Worm (Caenorhabditis elegans): ENCODE measurements around the gene K08F8.15.

DNA sequence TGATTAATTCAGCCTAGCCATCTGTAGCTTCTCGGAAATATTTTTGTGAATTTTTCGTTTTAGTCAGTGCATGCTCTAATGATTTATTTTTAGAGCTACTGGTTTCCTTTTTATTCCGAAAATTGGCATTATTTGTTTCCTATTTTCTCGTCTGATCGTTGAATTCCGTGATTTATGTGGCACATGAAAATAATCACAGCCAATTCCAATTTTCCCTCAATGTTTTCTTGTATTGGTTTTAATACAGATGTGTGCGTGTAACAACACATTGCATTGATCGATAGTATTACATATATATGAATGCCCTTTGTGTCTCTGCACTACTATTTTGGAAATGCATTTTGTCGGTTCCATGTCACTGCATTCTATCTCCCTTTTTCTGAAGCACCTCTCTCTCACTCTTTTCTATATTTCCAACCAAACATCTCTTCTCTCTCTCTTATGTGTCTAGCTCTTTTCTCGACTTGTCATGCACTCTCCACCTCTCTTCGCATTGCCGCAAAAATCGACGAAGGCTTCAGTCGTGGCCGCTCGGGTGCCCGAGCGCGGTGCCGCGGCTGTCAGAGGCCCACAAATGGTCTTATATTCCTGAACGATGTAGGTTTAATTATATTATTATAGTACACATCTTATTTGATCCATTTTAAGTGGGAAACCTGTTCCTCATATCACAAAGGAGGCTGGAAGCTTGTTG is 17.8 kb downstream of the K08F8.15 start:
- TF ChIP-seq hlh-4 (tag; optimal IDR thresholded peaks at IDR 0.05) (no peak), jun-1 (tag; optimal IDR thresholded peaks at IDR 0.05) (peak; percentile 30), pqm-1 (tag; optimal IDR thresholded peaks at IDR 0.05) (no peak), alr-1 (tag; optimal IDR thresholded peaks at IDR 0.05; ENCODE audit: borderline replicate concordance) (no peak), ztf-11 (tag; optimal IDR thresholded peaks at IDR 0.05) (no peak), lir-3 (tag; optimal IDR thresholded peaks at IDR 0.05; ENCODE audit: poor library complexity) (no peak), fos-1 (tag; optimal IDR thresholded peaks at IDR 0.05) (peak; percentile 24), dsc-1 (tag; optimal IDR thresholded peaks at IDR 0.05) (peak; percentile 97), nhr-28 (tag; optimal IDR thresholded peaks at IDR 0.05) (no peak), nhr-19 (GFP tag; conservative IDR thresholded peaks at IDR 0.05) (no peak), egl-27 (tag; optimal IDR thresholded peaks at IDR 0.05) (no peak), dpl-1 (GFP tag; optimal IDR thresholded peaks at IDR 0.05) (peak in 1 of 3 experiments; percentile 26), ces-1 (GFP tag; optimal IDR thresholded peaks at IDR 0.05) (no peak)

All from whole organism, L1 larva.